Worm (Caenorhabditis elegans) whole organism, midembryonic: ENCODE results near the gene swt-1.

Source experiments
- T22C8.4 ChIP-seq: fragments of 200-800 bp; sonication (Bioruptor generic); IDR thresholded peaks from 2 replicates; pipeline ENCODE4 v1.3.6; 2022; ENCODE audit warnings: missing genetic modification characterization, missing compliant biosample characterization
- cog-1 ChIP-seq: sonication (generic microtip); optimal IDR thresholded peaks from 2 replicates; lab custom pipeline; 2016; ENCODE audit warnings: missing genetic modification characterization, missing compliant biosample characterization
- flt-1 ChIP-seq: fragments of 200-800 bp; sonication (Bioruptor generic); IDR thresholded peaks from 2 replicates; pipeline ENCODE4 v1.3.6; 2022; ENCODE audit warnings: missing genetic modification characterization, missing compliant biosample characterization
- klf-2 ChIP-seq: fragments of 200-800 bp; sonication (Bioruptor generic); conservative IDR thresholded peaks from 2 replicates; pipeline ENCODE4 v1.3.6; 2022; ENCODE audit warnings: missing genetic modification reagents, missing genetic modification characterization, missing compliant biosample characterization
- med-1 ChIP-seq: sonication (generic microtip); optimal IDR thresholded peaks from 2 replicates; lab custom pipeline; 2017; ENCODE audit warnings: missing genetic modification characterization, mild to moderate bottlenecking, missing compliant biosample characterization, antibody characterized with exemption, missing genetic modification reagents; ENCODE audit not compliant: insufficient read depth
- ref-1 ChIP-seq: fragments of 200-800 bp; sonication (Bioruptor generic); conservative IDR thresholded peaks from 2 replicates; pipeline ENCODE4 v1.3.6; 2022; ENCODE audit warnings: missing genetic modification reagents, missing genetic modification characterization, missing compliant biosample characterization
- tab-1 ChIP-seq: fragments of 200-800 bp; sonication (Bioruptor generic); IDR thresholded peaks from 2 replicates; pipeline ENCODE4 v1.3.6; 2022; ENCODE audit warnings: missing genetic modification characterization, missing compliant biosample characterization
- ztf-23 ChIP-seq: fragments of 200-800 bp; sonication (Bioruptor generic); IDR thresholded peaks from 2 replicates; pipeline ENCODE4 v1.3.6; 2022; ENCODE audit warnings: missing genetic modification reagents, missing genetic modification characterization, missing compliant biosample characterization
- ztf-29 ChIP-seq: fragments of 200-800 bp; sonication (Bioruptor generic); IDR thresholded peaks from 2 replicates; pipeline ENCODE4 v1.3.6; 2022; ENCODE audit warnings: missing genetic modification reagents, missing genetic modification characterization, missing compliant biosample characterization

swt-1 gene

ce11 chrIV:293163-293755 is 14.0 kb upstream of the swt-1 start:
- TF ChIP-seq cog-1 (tag; lab: Kevin White, UChicago) (no peak), ztf-23 (no peak), flt-1 (GFP tag; lab: Robert Waterston, UW) (no peak), klf-2 (GFP tag; lab: Robert Waterston, UW) (no peak), ztf-29 (GFP tag; lab: Robert Waterston, UW) (no peak), tab-1 (GFP tag; lab: Robert Waterston, UW) (no peak), ref-1 (GFP tag; lab: Robert Waterston, UW) (no peak), T22C8.4 (GFP tag; lab: Robert Waterston, UW) (no peak), med-1 (GFP tag; lab: Kevin White, UChicago) (no peak)

- TF ChIP-seq ztf-23 = no peak
Measured at ce11 chrIV:293995-294700, 13.2 kb upstream of the swt-1 start.

- TF ChIP-seq flt-1 (GFP tag; lab: Robert Waterston, UW) = no peak
- TF ChIP-seq ref-1 (GFP tag; lab: Robert Waterston, UW) = no peak
- TF ChIP-seq med-1 (GFP tag; lab: Kevin White, UChicago) = no peak
- no peak for TF ChIP-seq ztf-23
- TF ChIP-seq cog-1 (tag; lab: Kevin White, UChicago) = no peak
- no peak for TF ChIP-seq T22C8.4 (GFP tag; lab: Robert Waterston, UW)
- TF ChIP-seq ztf-29 (GFP tag; lab: Robert Waterston, UW) = no peak
- no peak for TF ChIP-seq klf-2 (GFP tag; lab: Robert Waterston, UW)
- TF ChIP-seq tab-1 (GFP tag; lab: Robert Waterston, UW) = no peak
Measured at ce11 chrIV:294737-295136, 12.6 kb upstream of the swt-1 start.

ce11 chrIV:295734-296201 is 11.5 kb upstream of the swt-1 start:
- TF ChIP-seq flt-1 (GFP tag; lab: Robert Waterston, UW) = no peak
- TF ChIP-seq tab-1 (GFP tag; lab: Robert Waterston, UW) = no peak
- no peak for TF ChIP-seq ztf-23
- no peak for TF ChIP-seq klf-2 (GFP tag; lab: Robert Waterston, UW)
- TF ChIP-seq ref-1 (GFP tag; lab: Robert Waterston, UW) = no peak
- TF ChIP-seq cog-1 (tag; lab: Kevin White, UChicago) = no peak
- TF ChIP-seq T22C8.4 (GFP tag; lab: Robert Waterston, UW) = no peak
- TF ChIP-seq ztf-29 (GFP tag; lab: Robert Waterston, UW) = no peak
- no peak for TF ChIP-seq med-1 (GFP tag; lab: Kevin White, UChicago)

ce11 chrIV:296849-297248 is 10.5 kb upstream of the swt-1 start:
- TF ChIP-seq tab-1 (GFP tag; lab: Robert Waterston, UW) = no peak
- TF ChIP-seq klf-2 (GFP tag; lab: Robert Waterston, UW) = no peak
- TF ChIP-seq ztf-29 (GFP tag; lab: Robert Waterston, UW) = no peak
- TF ChIP-seq ztf-23 = no peak
- TF ChIP-seq med-1 (GFP tag; lab: Kevin White, UChicago) = no peak
- TF ChIP-seq T22C8.4 (GFP tag; lab: Robert Waterston, UW) = no peak
- TF ChIP-seq ref-1 (GFP tag; lab: Robert Waterston, UW) = no peak
- no peak for TF ChIP-seq flt-1 (GFP tag; lab: Robert Waterston, UW)
- TF ChIP-seq cog-1 (tag; lab: Kevin White, UChicago) = no peak

ce11 chrIV:298204-298603 is 9.1 kb upstream of the swt-1 start, which contains the start of gene pnp-1:
Gene pnp-1 (minus strand): TSS chrIV:298304.
- TF ChIP-seq med-1 (GFP tag; lab: Kevin White, UChicago) = no peak
- TF ChIP-seq cog-1 (tag; lab: Kevin White, UChicago) = no peak
- no peak for TF ChIP-seq flt-1 (GFP tag; lab: Robert Waterston, UW)
- TF ChIP-seq ztf-29 (GFP tag; lab: Robert Waterston, UW) = no peak
- TF ChIP-seq klf-2 (GFP tag; lab: Robert Waterston, UW) = no peak
- no peak for TF ChIP-seq T22C8.4 (GFP tag; lab: Robert Waterston, UW)
- TF ChIP-seq ref-1 (GFP tag; lab: Robert Waterston, UW) = no peak
- TF ChIP-seq ztf-23 = no peak
- no peak for TF ChIP-seq tab-1 (GFP tag; lab: Robert Waterston, UW)

- no peak for TF ChIP-seq klf-2 (GFP tag; lab: Robert Waterston, UW)
- no peak for TF ChIP-seq med-1 (GFP tag; lab: Kevin White, UChicago)
Measured at ce11 chrIV:299190-299589, 8.1 kb upstream of the swt-1 start.

ce11 chrIV:300307-300706 is 7.0 kb upstream of the swt-1 start:
- TF ChIP-seq flt-1 (GFP tag; lab: Robert Waterston, UW) (no peak), ztf-29 (GFP tag; lab: Robert Waterston, UW) (no peak), T22C8.4 (GFP tag; lab: Robert Waterston, UW) (no peak), ref-1 (GFP tag; lab: Robert Waterston, UW) (no peak), ztf-23 (no peak), med-1 (GFP tag; lab: Kevin White, UChicago) (no peak), tab-1 (GFP tag; lab: Robert Waterston, UW) (no peak)

- no peak for TF ChIP-seq flt-1 (GFP tag; lab: Robert Waterston, UW)
- TF ChIP-seq klf-2 (GFP tag; lab: Robert Waterston, UW) = no peak
- no peak for TF ChIP-seq T22C8.4 (GFP tag; lab: Robert Waterston, UW)
- TF ChIP-seq ref-1 (GFP tag; lab: Robert Waterston, UW) = no peak
- TF ChIP-seq med-1 (GFP tag; lab: Kevin White, UChicago) = no peak
- no peak for TF ChIP-seq tab-1 (GFP tag; lab: Robert Waterston, UW)
- TF ChIP-seq cog-1 (tag; lab: Kevin White, UChicago) = no peak
- TF ChIP-seq ztf-23 = no peak
- TF ChIP-seq ztf-29 (GFP tag; lab: Robert Waterston, UW) = no peak
Measured at ce11 chrIV:302743-303142, 4.6 kb upstream of the swt-1 start.
